Worm (Caenorhabditis elegans) whole organism, L2 larva: ENCODE measurements around the gene nhr-117.

Experiments used
- aly-2 ChIP-seq: fragments of 150-350 bp; optimal IDR thresholded peaks from 2 replicates; lab custom pipeline; 2014; ENCODE audit warnings: missing biosample characterization, missing genetic modification characterization
- ama-1 ChIP-seq: fragments of 150-350 bp; optimal IDR thresholded peaks from 2 replicates; lab custom pipeline; 2018; ENCODE audit warnings: inconsistent platforms
- ceh-82 ChIP-seq: fragments of 150-350 bp; optimal IDR thresholded peaks from 2 replicates; lab custom pipeline; 2014; ENCODE audit warnings: missing biosample characterization, missing genetic modification characterization
- elt-1 ChIP-seq: fragments of 150-350 bp; optimal IDR thresholded peaks from 2 replicates; lab custom pipeline; 2014; ENCODE audit warnings: missing biosample characterization, missing genetic modification characterization
- fos-1 ChIP-seq: fragments of 150-350 bp; optimal IDR thresholded peaks from 2 replicates; lab custom pipeline; 2014; ENCODE audit warnings: missing biosample characterization, missing genetic modification characterization
- nhr-11 ChIP-seq: fragments of 150-350 bp; optimal IDR thresholded peaks from 2 replicates; lab custom pipeline; 2014; ENCODE audit warnings: missing biosample characterization, missing genetic modification characterization
- nhr-237 ChIP-seq: fragments of 150-350 bp; optimal IDR thresholded peaks from 2 replicates; lab custom pipeline; 2014; ENCODE audit warnings: missing biosample characterization, missing genetic modification characterization
- nhr-25 ChIP-seq: fragments of 150-350 bp; sonication (generic microtip); optimal IDR thresholded peaks from 3 replicates; lab custom pipeline; 2014; ENCODE audit warnings: missing biosample characterization, missing genetic modification characterization
- skn-1 ChIP-seq: sonication (generic microtip); optimal IDR thresholded peaks from 2 replicates; lab custom pipeline; 2017; ENCODE audit warnings: missing biosample characterization, missing genetic modification characterization
- snpc-4 ChIP-seq: fragments of 150-350 bp; optimal IDR thresholded peaks from 2 replicates; lab custom pipeline; 2014; ENCODE audit warnings: missing biosample characterization, missing genetic modification characterization
- ztf-11 ChIP-seq: sonication (generic microtip); optimal IDR thresholded peaks from 2 replicates; lab custom pipeline; 2017; ENCODE audit warnings: missing biosample characterization, missing genetic modification characterization

DNA sequence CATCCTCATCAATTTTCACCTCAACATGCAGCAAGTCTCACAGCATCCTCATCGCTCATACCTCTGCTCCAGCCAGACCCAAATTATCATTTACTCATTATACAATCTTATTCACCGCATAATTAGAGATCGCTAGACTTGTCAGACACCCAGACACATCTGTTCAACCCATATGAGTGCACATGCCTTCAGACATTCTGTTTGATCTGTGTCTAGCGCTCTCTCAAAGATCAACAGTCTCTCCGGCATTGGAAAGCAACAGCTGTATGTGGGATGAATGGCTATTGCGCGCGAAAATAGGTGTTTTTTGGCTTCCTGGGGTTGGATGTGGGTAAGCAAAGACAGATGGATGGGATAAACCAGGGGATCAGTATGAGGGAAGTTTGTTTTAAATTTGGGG, 48.7 kb downstream of the nhr-117 start:
- TF ChIP-seq skn-1 (no peak), nhr-237 (tag; lab: Kevin White, UChicago) (no peak), elt-1 (tag; lab: Kevin White, UChicago) (no peak), snpc-4 (tag; lab: Kevin White, UChicago) (no peak), aly-2 (no peak), ceh-82 (tag; lab: Kevin White, UChicago) (no peak), ama-1 (lab: Kevin White, UChicago) (no peak), nhr-25 (tag; lab: Kevin White, UChicago) (no peak), ztf-11 (tag; lab: Kevin White, UChicago) (no peak), fos-1 (tag; lab: Kevin White, UChicago) (no peak), nhr-11 (tag; lab: Kevin White, UChicago) (no peak)
